Fruit fly (Drosophila melanogaster) whole organism: Measurements from ENCODE around the gene GstD3.

Experiments used
- CG8478 ChIP-seq: fragments of >200 bp; optimal IDR thresholded peaks from 2 replicates; lab custom pipeline; 2018; ENCODE audit warnings: inconsistent platforms
- Dll ChIP-seq: fragments of >200 bp; optimal IDR thresholded peaks from 2 replicates; lab custom pipeline; 2017
- EcR ChIP-seq, 2 experiments: fragments of >200 bp; optimal IDR thresholded peaks; 2 replicates each; lab custom pipeline; 2017; ENCODE audit warnings: missing biosample characterization in 2 of 2, missing genetic modification characterization in 2 of 2, missing genetic modification reagents in 2 of 2
- pan ChIP-seq: fragments of >200 bp; optimal IDR thresholded peaks from 2 replicates; lab custom pipeline; 2017
- psq ChIP-seq: fragments of >200 bp; optimal IDR thresholded peaks from 2 replicates; lab custom pipeline; 2017
- usp ChIP-seq: fragments of >200 bp; optimal IDR thresholded peaks from 2 replicates; lab custom pipeline; 2017; ENCODE audit warnings: missing biosample characterization, missing genetic modification characterization, mixed read lengths

The GstD3 gene

DNA sequence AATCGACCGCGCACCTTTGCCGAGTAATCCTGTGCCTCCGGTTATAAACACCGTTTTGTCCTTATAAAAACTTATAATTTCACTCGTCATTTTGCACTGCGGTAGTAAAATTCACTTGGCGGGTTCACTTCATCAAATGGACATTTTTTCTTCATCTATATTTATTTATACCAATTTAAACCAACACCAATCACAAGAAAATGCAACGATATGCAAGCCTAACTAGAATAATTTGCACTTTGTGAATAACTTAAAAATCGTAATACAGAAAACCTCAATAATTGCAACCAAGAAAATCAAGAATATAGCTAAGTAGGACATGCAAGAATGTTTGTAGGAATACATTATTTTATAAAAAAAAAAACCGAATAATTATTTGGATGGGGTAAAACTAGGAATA is 23.0 kb downstream of the GstD3 start, which contains the start of the genes CG10096 and CG10097:
TSS of gene CG10096 (minus strand) at position 101 of the 400 bp plus-strand sequence.
TSS of gene CG10097 (minus strand) at position 101 of the 400 bp plus-strand sequence.
- TF ChIP-seq EcR (GFP tag; optimal IDR thresholded peaks at IDR 0.05; lab: Kevin White, UChicago): no peak
- no peak for TF ChIP-seq pan (lab: Kevin White, UChicago)
- TF ChIP-seq CG8478 (lab: Kevin White, UChicago): no peak
- TF ChIP-seq psq: no peak
- TF ChIP-seq Dll (lab: Kevin White, UChicago): no peak
- no peak for TF ChIP-seq usp (GFP tag; lab: Kevin White, UChicago)

DNA sequence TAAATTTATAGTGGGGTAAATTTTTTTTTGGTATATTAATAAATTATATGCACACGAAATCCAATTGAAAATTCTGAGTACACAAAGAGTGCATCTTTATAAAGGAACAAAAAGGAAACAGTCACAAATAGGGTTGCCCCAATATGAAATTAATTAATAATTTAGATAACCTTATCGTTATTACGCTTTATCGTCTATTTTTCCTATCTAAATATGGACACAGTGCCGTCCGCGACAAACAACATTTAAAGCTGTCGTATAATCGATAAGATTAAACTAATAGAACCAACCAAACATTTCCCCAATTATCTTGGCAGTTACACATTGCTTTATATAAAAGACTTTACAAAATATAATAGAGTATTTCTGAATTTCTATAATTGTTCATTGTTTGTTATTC is 25.2 kb downstream of the GstD3 start:
- TF ChIP-seq CG8478 (lab: Kevin White, UChicago) (no peak), EcR (GFP tag; optimal IDR thresholded peaks at IDR 0.05; lab: Kevin White, UChicago) (no peak), Dll (lab: Kevin White, UChicago) (no peak), psq (no peak), pan (lab: Kevin White, UChicago) (no peak), usp (GFP tag; lab: Kevin White, UChicago) (no peak)

DNA sequence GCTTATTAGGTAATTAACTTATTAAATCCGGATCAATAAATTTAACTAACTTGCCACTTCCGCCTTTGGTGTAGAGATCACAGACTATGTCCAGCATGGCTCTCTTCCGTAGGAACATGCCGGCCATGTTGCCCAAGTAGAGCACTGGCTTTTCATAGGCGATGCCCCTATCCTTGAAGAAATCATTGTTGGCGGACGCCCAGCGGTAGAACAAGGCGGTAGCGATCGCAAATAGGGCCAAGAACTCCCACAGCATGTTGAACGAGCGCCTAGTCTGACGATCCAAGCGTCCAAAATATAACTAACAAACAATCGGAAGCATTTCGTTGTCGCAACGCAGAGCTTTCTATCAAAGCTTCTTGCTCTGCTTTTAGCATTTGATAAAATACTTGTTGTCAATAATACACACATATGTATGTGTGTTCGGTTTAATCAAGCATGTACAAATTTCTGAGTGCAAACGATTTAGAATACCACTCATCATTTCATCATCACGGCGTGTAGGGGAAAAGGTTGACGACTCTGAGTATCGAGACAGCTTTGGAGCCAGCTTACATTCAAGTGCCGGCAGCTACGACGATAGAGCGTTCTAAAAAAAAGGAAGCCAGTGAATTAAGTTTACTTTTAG is 25.9 kb downstream of the GstD3 start, which contains the start of gene Cyp9f3:
TSS of gene Cyp9f3 (minus strand) at position 310 of the 628 bp plus-strand sequence.
- TF ChIP-seq pan (lab: Kevin White, UChicago) (no peak), CG8478 (lab: Kevin White, UChicago) (no peak), usp (GFP tag; lab: Kevin White, UChicago) (no peak), EcR (GFP tag; optimal IDR thresholded peaks at IDR 0.05; lab: Kevin White, UChicago) (no peak), Dll (lab: Kevin White, UChicago) (no peak), psq (no peak)

DNA sequence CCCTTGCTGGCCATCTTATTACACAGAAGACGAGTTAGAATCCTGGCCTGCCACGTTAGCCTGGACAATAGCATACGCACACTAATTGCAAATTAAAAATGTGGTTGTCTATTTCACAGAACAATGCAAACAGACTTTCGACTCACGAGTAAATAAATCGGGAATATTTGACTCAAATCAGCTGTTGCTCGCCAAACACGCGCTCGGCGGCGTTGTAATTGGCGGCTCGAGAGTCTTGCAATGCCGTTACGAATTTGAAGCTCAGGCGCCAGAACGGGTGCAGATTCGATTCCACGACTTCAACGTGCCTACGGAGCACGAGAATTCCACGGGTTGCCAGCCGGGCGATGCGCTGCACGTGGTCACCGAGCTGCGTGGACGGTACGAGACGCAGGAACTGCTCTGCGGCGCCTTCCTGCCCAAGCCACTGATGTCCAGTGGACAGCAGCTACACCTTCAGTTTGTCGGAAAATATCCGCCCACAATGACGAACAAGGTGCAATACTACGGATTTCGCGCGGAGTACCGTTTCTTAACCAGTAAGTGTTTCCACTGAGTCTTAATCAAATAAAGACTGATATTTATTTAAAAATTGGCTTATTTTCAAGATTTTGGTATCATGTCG is 28.9 kb downstream of the GstD3 start, which contains the start of gene DNAlig3:
TSS of gene DNAlig3 (minus strand) at position 168 of the 625 bp plus-strand sequence.
- no peak for TF ChIP-seq EcR (GFP tag; optimal IDR thresholded peaks at IDR 0.05; lab: Kevin White, UChicago)
- no peak for TF ChIP-seq pan (lab: Kevin White, UChicago)
- TF ChIP-seq Dll (lab: Kevin White, UChicago): no peak
- TF ChIP-seq usp (GFP tag; lab: Kevin White, UChicago): no peak
- no peak for TF ChIP-seq psq

DNA sequence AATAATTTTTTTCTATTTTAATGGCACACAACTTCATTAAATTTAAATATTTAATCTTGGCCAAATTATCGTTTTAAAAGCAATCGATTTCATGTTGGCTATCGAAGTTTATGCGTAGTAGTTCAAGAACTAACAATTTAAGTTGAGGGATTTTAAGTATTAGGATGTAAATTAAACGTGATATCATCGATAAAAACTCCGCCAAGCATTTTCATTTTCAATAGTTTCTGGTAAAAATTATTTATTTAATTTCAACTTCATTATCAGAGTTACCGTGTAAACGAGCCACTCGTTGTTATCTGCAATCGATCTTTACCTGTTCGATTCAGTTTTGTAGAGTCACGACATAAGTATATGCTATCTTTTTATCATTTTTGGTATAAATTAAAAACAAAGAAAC is 30.1 kb downstream of the GstD3 start:
- TF ChIP-seq usp (GFP tag; lab: Kevin White, UChicago): no peak
- no peak for TF ChIP-seq EcR (GFP tag; optimal IDR thresholded peaks at IDR 0.05; lab: Kevin White, UChicago)
- no peak for TF ChIP-seq CG8478 (lab: Kevin White, UChicago)
- TF ChIP-seq Dll (lab: Kevin White, UChicago): no peak
- TF ChIP-seq psq: no peak

DNA sequence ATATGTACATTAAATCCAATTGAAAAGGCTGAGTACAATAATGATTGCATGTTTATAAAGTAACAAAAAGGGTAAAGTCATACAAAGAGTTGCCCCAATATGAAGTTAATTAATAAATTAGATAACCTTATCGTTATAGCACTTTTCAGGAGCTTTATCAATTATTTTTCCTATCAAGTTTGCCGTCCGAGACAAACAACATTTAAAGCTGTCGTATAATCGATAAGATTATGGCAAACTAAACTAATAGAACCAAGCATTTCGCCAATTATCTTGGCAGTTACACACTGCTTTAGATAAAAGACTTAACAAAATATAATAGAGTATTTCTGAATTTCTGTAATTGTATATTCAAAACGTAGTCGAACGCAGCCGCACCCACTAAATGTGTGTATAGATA is 32.3 kb downstream of the GstD3 start:
- no peak for TF ChIP-seq psq
- no peak for TF ChIP-seq Dll (lab: Kevin White, UChicago)
- TF ChIP-seq EcR (GFP tag; optimal IDR thresholded peaks at IDR 0.05; lab: Kevin White, UChicago): no peak
- no peak for TF ChIP-seq usp (GFP tag; lab: Kevin White, UChicago)
- no peak for TF ChIP-seq pan (lab: Kevin White, UChicago)
- TF ChIP-seq CG8478 (lab: Kevin White, UChicago): no peak

DNA sequence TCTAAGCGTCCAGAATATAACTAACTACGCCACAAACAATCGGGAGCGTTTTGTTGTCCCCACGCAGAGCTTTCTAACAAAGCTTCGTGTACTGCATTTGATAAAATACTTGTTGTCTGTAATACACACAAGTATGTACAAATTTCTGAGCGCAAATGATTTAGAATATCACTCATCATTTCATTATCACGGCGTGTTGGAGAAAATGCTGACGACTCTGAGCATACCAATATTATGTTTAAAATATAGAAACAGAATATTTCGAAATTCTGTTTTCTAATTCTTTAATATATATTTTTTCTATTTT is 33.0 kb downstream of the GstD3 start, which contains the start of gene Cyp9f2:
TSS of gene Cyp9f2 (minus strand) at position 101 of the 307 bp plus-strand sequence.
- TF ChIP-seq pan (lab: Kevin White, UChicago) (no peak), usp (GFP tag; lab: Kevin White, UChicago) (no peak), psq (no peak), CG8478 (lab: Kevin White, UChicago) (no peak), EcR (GFP tag; optimal IDR thresholded peaks at IDR 0.05; lab: Kevin White, UChicago) (no peak), Dll (lab: Kevin White, UChicago) (no peak)

DNA sequence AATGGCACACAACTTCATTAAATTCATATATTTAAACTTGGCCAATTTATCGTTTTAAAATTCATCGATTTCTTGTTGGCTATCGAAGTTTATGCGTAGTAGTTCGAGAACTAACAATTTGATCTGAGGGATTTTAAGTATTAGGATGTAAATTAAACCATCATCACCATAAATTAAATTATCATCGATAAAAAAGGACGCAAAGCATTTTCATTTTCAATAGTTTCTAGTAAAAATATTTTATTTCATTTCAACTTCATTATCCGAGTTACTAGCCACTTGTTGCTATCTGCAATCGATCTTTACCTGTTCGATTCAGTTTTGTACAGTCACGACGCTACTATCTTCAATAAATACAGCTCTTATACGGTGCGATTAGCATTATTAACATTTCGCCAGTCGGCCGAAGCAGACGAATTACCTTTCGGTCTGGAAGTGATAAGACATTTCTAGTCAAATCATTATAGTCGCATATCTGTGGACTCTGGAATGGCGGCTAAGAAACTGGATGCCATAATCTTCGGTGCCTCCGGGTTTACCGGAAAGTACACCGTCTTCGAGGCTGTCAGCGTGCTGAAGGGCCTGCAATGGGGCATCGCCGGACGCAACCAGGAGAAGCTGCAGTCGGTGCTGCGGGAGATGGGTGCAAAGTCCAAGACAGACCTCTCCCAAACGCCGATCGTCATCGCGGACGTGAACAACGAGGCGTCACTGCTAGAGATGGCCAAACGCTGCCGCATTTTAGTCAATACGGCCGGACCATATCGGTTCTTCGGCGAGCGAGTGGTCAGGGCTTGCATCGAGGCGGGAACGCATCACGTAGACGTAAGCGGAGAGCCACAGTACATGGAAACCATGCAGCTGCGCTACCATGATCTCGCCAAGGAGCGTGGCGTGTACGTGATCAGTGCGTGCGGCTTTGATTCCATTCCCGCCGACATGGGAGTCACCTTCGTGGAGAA is 33.6 kb downstream of the GstD3 start, which contains the start of gene CG5167:
TSS of gene CG5167 (plus strand) at position 298 of the 962 bp plus-strand sequence.
- no peak for TF ChIP-seq pan (lab: Kevin White, UChicago)

DNA sequence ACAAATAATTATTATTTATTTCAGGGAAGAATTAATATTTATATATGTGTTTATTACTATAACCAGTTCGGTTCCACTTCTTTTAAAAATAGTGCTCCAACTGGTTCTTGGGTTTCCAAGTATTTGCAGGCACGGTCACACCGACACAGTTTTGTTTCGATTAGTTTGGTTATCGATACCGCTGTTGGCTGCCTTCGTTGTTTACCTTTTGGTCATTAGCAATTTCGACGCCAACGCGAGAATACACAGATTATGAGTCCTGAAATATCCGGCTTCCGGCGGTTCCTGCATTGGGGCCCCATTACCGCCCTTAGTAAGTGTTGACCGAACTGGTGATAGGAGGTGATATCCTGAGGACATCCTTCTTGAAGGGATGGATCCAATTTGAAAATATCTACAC is 35.3 kb downstream of the GstD3 start, which contains the start of gene CG5196:
TSS of gene CG5196 (plus strand) at position 157 of the 400 bp plus-strand sequence.
- TF ChIP-seq pan (lab: Kevin White, UChicago) (no peak), usp (GFP tag; lab: Kevin White, UChicago) (no peak), psq (no peak), CG8478 (lab: Kevin White, UChicago) (no peak), Dll (lab: Kevin White, UChicago) (no peak), EcR (GFP tag; optimal IDR thresholded peaks at IDR 0.05; lab: Kevin White, UChicago) (no peak)

DNA sequence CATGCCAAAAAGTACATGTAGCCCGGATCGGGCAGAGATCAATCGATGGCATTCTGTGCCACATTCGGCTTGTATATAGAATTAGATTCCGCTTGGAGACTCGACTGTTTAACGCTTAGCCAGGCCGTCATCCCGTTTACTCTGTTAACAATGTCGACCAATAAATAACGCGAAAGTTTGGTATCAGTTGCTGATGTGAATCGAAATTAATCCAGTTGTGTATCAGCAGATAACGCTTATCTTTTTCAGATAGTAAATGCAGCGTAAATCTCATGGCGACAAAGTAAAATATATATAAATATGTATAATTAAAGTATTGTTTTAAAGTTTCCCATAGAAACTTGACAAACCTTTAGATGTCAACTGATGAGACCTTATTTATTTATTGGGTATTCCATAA is 38.6 kb downstream of the GstD3 start:
- TF ChIP-seq usp (GFP tag; lab: Kevin White, UChicago) (no peak), Dll (lab: Kevin White, UChicago) (no peak), pan (lab: Kevin White, UChicago) (no peak), CG8478 (lab: Kevin White, UChicago) (no peak), psq (no peak), EcR (GFP tag; optimal IDR thresholded peaks at IDR 0.05; lab: Kevin White, UChicago) (no peak)
